Worm (Caenorhabditis elegans): ENCODE data around the gene col-77.

col-77 gene

ce11 chrII:8333643-8334042, 25.5 kb downstream of the col-77 start, which contains the start of gene C26D10.7:
Gene C26D10.7, plus strand, starts transcription at chrII:8333943.
- TF ChIP-seq nhr-25 (tag; optimal IDR thresholded peaks at IDR 0.05) (no peak), elt-1 (tag; optimal IDR thresholded peaks at IDR 0.05) (no peak), ztf-1 (GFP tag; conservative IDR thresholded peaks at IDR 0.05) (no peak), zag-1 (tag; optimal IDR thresholded peaks at IDR 0.05) (no peak), R02D3.7 (tag; optimal IDR thresholded peaks at IDR 0.05) (no peak), ceh-16 (tag; optimal IDR thresholded peaks at IDR 0.05) (no peak), nhr-23 (tag; optimal IDR thresholded peaks at IDR 0.05) (no peak), crh-2 (tag; optimal IDR thresholded peaks at IDR 0.05) (no peak), C34F6.9 (tag; optimal IDR thresholded peaks at IDR 0.05) (no peak), nhr-10 (tag; optimal IDR thresholded peaks at IDR 0.05) (no peak), ZK546.5 (tag; optimal IDR thresholded peaks at IDR 0.05) (no peak), ztf-4 (tag; optimal IDR thresholded peaks at IDR 0.05) (no peak), sma-3 (GFP tag; optimal IDR thresholded peaks at IDR 0.05) (no peak), lin-13 (GFP tag; optimal IDR thresholded peaks at IDR 0.05) (no peak), blmp-1 (tag; optimal IDR thresholded peaks at IDR 0.05; ENCODE audit: insufficient read depth) (no peak), nhr-77 (tag; optimal IDR thresholded peaks at IDR 0.05) (no peak)

ce11 chrII:8329462-8329861, 29.7 kb downstream of the col-77 start, which contains the start of gene C26D10.4:
Gene C26D10.4, plus strand, starts transcription at chrII:8329762.
- TF ChIP-seq nhr-129 (tag; optimal IDR thresholded peaks at IDR 0.05), result peak; percentile 3
- TF ChIP-seq sem-4 (tag; optimal IDR thresholded peaks at IDR 0.05), result no peak
- no peak for TF ChIP-seq ztf-1 (GFP tag; conservative IDR thresholded peaks at IDR 0.05)
- peak; percentile 29 for TF ChIP-seq crh-2 (tag; optimal IDR thresholded peaks at IDR 0.05)

ce11 chrII:8328820-8329339, 30.3 kb downstream of the col-77 start, which contains the start of gene hel-1:
Gene hel-1, minus strand, starts transcription at chrII:8328870.
- no peak for TF ChIP-seq Y55F3AM.14 (GFP tag; optimal IDR thresholded peaks at IDR 0.05)
- no peak for TF ChIP-seq aly-2 (tag; optimal IDR thresholded peaks at IDR 0.05)
- peak; percentile 36 for TF ChIP-seq egl-27 (tag; optimal IDR thresholded peaks at IDR 0.05)
- peak; percentile 93 for TF ChIP-seq unc-55 (GFP tag; optimal IDR thresholded peaks at IDR 0.05)
- peak; percentile 81 for TF ChIP-seq lin-11 (tag; optimal IDR thresholded peaks at IDR 0.05)
- TF ChIP-seq ztf-11 (tag; optimal IDR thresholded peaks at IDR 0.05), result no peak
- peak; percentile 89 for TF ChIP-seq gmeb-1 (tag; optimal IDR thresholded peaks at IDR 0.05)
- peak; percentile 50 to 91 for TF ChIP-seq lsy-2 (tag; optimal IDR thresholded peaks at IDR 0.05)
- no peak for TF ChIP-seq unc-39 (tag; optimal IDR thresholded peaks at IDR 0.05)
- no peak for TF ChIP-seq elt-1 (tag; optimal IDR thresholded peaks at IDR 0.05)
- TF ChIP-seq nhr-25 (tag; optimal IDR thresholded peaks at IDR 0.05), result peak; percentile 61
- TF ChIP-seq mbf-1 (tag; optimal IDR thresholded peaks at IDR 0.05), result no peak
- peak; percentile 83 for TF ChIP-seq crh-2 (tag; optimal IDR thresholded peaks at IDR 0.05)
- peak; percentile 72 for TF ChIP-seq ztf-4 (tag; optimal IDR thresholded peaks at IDR 0.05)
- peak; percentile 79 for TF ChIP-seq lin-13 (GFP tag; optimal IDR thresholded peaks at IDR 0.05)
- peak; percentile 68 for TF ChIP-seq sma-3 (GFP tag; optimal IDR thresholded peaks at IDR 0.05)
- TF ChIP-seq ceh-16 (tag; optimal IDR thresholded peaks at IDR 0.05), result peak; percentile 78
- TF ChIP-seq ama-1 (optimal IDR thresholded peaks at IDR 0.05), result peak; percentile 68
- no peak for TF ChIP-seq zag-1 (tag; optimal IDR thresholded peaks at IDR 0.05)
- TF ChIP-seq fos-1 (tag; optimal IDR thresholded peaks at IDR 0.05), result peak; percentile 44
- TF ChIP-seq mdl-1 (tag; optimal IDR thresholded peaks at IDR 0.05), result no peak
- no peak for TF ChIP-seq nhr-237 (tag; optimal IDR thresholded peaks at IDR 0.05)
- TF ChIP-seq sem-4 (tag; optimal IDR thresholded peaks at IDR 0.05), result no peak
- peak; percentile 74 for TF ChIP-seq alr-1 (tag; optimal IDR thresholded peaks at IDR 0.05)
- no peak for TF ChIP-seq nhr-6 (tag; optimal IDR thresholded peaks at IDR 0.05)
- peak; percentile 97 for TF ChIP-seq lin-39 (tag; optimal IDR thresholded peaks at IDR 0.05)
- no peak for TF ChIP-seq ztf-1 (GFP tag; conservative IDR thresholded peaks at IDR 0.05)
- peak; percentile 65 for TF ChIP-seq F13H6.1 (tag; optimal IDR thresholded peaks at IDR 0.05)
- TF ChIP-seq mab-5 (tag; optimal IDR thresholded peaks at IDR 0.05), result peak; percentile 86
- peak; percentile 91 for TF ChIP-seq nhr-129 (tag; optimal IDR thresholded peaks at IDR 0.05)
- TF ChIP-seq nhr-21 (tag; optimal IDR thresholded peaks at IDR 0.05), result peak; percentile 58
- TF ChIP-seq C34F6.9 (tag; optimal IDR thresholded peaks at IDR 0.05), result peak; percentile 91
- TF ChIP-seq snpc-4 (tag; optimal IDR thresholded peaks at IDR 0.05), result peak; percentile 40
- TF ChIP-seq skn-1 (tag; optimal IDR thresholded peaks at IDR 0.05), result no peak
- peak; percentile 64 for TF ChIP-seq sma-9 (GFP tag; optimal IDR thresholded peaks at IDR 0.05)
- no peak for TF ChIP-seq sma-9 (tag; optimal IDR thresholded peaks at IDR 0.05)
- no peak for TF ChIP-seq nhr-10 (tag; optimal IDR thresholded peaks at IDR 0.05)
- TF ChIP-seq R02D3.7 (tag; optimal IDR thresholded peaks at IDR 0.05), result no peak
- TF ChIP-seq nhr-23 (tag; optimal IDR thresholded peaks at IDR 0.05), result no peak

Data from whole organism, L2 larva.